Fruit fly (Drosophila melanogaster) whole organism, embryonic: ENCODE data around the gene Ilp7.

Experiments
- ATbp ChIP-seq: fragments of 200-800 bp; sonication (Bioruptor generic); optimal IDR thresholded peaks from 2 replicates; lab custom pipeline; 2017; ENCODE audit warnings: missing biosample characterization, mild to moderate bottlenecking, missing genetic modification characterization, missing genetic modification reagents
- Aef1 ChIP-seq: fragments of 200-800 bp; sonication (Bioruptor generic); IDR thresholded peaks from 3 replicates; pipeline ENCODE4 v1.3.6; 2022; ENCODE audit warnings: missing biosample characterization, missing genetic modification characterization
- Bgb ChIP-seq: fragments of 200-800 bp; sonication (Bioruptor generic); IDR thresholded peaks from 2 replicates; pipeline ENCODE4 v1.3.6; 2022; ENCODE audit warnings: missing biosample characterization, missing genetic modification characterization; ENCODE audit not compliant: partially characterized antibody
- Blimp-1 ChIP-seq: fragments of 200-800 bp; sonication (Bioruptor generic); optimal IDR thresholded peaks from 3 replicates; lab custom pipeline; 2018; ENCODE audit warnings: missing biosample characterization, missing genetic modification characterization, mild to moderate bottlenecking, moderate library complexity, missing genetic modification reagents
- BtbVII ChIP-seq: fragments of 200-800 bp; sonication (Bioruptor generic); optimal IDR thresholded peaks from 3 replicates; lab custom pipeline; 2017; ENCODE audit warnings: missing biosample characterization, mild to moderate bottlenecking, missing genetic modification characterization
- CG10209 ChIP-seq: fragments of 200-800 bp; sonication (Bioruptor generic); optimal IDR thresholded peaks from 3 replicates; lab custom pipeline; 2017; ENCODE audit warnings: missing biosample characterization, mild to moderate bottlenecking, missing genetic modification characterization, missing genetic modification reagents
- CG13424 ChIP-seq: fragments of 200-800 bp; sonication (Bioruptor generic); optimal IDR thresholded peaks from 2 replicates; lab custom pipeline; 2019; ENCODE audit warnings: missing biosample characterization, mild to moderate bottlenecking, missing genetic modification characterization, moderate library complexity
- CG1602 ChIP-seq: fragments of 200-800 bp; sonication (Bioruptor generic); optimal IDR thresholded peaks from 3 replicates; lab custom pipeline; 2016; ENCODE audit warnings: missing biosample characterization, missing genetic modification characterization
- CG17361 ChIP-seq: fragments of 200-800 bp; sonication (Bioruptor generic); IDR thresholded peaks from 3 replicates; pipeline ENCODE4 v1.3.6; 2022; ENCODE audit warnings: missing biosample characterization, missing genetic modification characterization
- CG1792 ChIP-seq: fragments of 200-800 bp; sonication (Bioruptor generic); optimal IDR thresholded peaks from 2 replicates; lab custom pipeline; 2016; ENCODE audit warnings: missing biosample characterization, missing genetic modification characterization
- CG2712 ChIP-seq: fragments of 200-800 bp; optimal IDR thresholded peaks from 3 replicates; lab custom pipeline; 2019; ENCODE audit warnings: missing biosample characterization, mild to moderate bottlenecking, missing genetic modification characterization, moderate library complexity
- CG33213 ChIP-seq: fragments of 200-800 bp; sonication (Bioruptor generic); optimal IDR thresholded peaks from 3 replicates; lab custom pipeline; 2016; ENCODE audit warnings: missing biosample characterization, missing genetic modification characterization
- CG4820 ChIP-seq: fragments of 200-800 bp; sonication (Bioruptor generic); optimal IDR thresholded peaks from 3 replicates; lab custom pipeline; 2016; ENCODE audit warnings: missing biosample characterization, missing genetic modification characterization
- CG5180 ChIP-seq: fragments of 200-800 bp; sonication (Bioruptor generic); optimal IDR thresholded peaks from 3 replicates; lab custom pipeline; 2017; ENCODE audit warnings: missing biosample characterization, missing genetic modification characterization, mild to moderate bottlenecking, moderate library complexity, missing genetic modification reagents
- CG7839 ChIP-seq: fragments of 200-800 bp; sonication (Bioruptor generic); optimal IDR thresholded peaks from 3 replicates; lab custom pipeline; 2018; ENCODE audit warnings: missing biosample characterization, mild to moderate bottlenecking, missing genetic modification characterization, moderate library complexity
- D19A ChIP-seq: fragments of 200-800 bp; optimal IDR thresholded peaks from 3 replicates; lab custom pipeline; 2019; ENCODE audit warnings: missing biosample characterization, mild to moderate bottlenecking, missing genetic modification characterization, moderate library complexity
- D19B ChIP-seq: fragments of 200-800 bp; sonication (Bioruptor generic); optimal IDR thresholded peaks from 2 replicates; lab custom pipeline; 2017; ENCODE audit warnings: missing biosample characterization, mild to moderate bottlenecking, missing genetic modification characterization
- Drgx ChIP-seq: fragments of 200-800 bp; sonication (Bioruptor generic); IDR thresholded peaks from 2 replicates; pipeline ENCODE4 v1.3.6; 2022; ENCODE audit warnings: missing biosample characterization, missing genetic modification characterization
- E2f1 ChIP-seq: fragments of 200-800 bp; sonication (Bioruptor generic); IDR thresholded peaks from 2 replicates; pipeline ENCODE4 v1.3.6; 2022; ENCODE audit warnings: missing biosample characterization, missing genetic modification characterization
- ERR ChIP-seq: fragments of 200-800 bp; sonication (Bioruptor generic); optimal IDR thresholded peaks from 2 replicates; lab custom pipeline; 2016; ENCODE audit warnings: missing biosample characterization, missing genetic modification characterization
- HmgZ ChIP-seq: fragments of 200-800 bp; sonication (Bioruptor generic); optimal IDR thresholded peaks from 2 replicates; lab custom pipeline; 2018; ENCODE audit warnings: missing biosample characterization, mild to moderate bottlenecking, missing genetic modification characterization
- Oli ChIP-seq: fragments of 200-800 bp; sonication (Bioruptor generic); optimal IDR thresholded peaks from 2 replicates; lab custom pipeline; 2018; ENCODE audit warnings: missing biosample characterization, mild to moderate bottlenecking, missing genetic modification characterization, moderate library complexity
- Pdp1 ChIP-seq, 2 experiments: fragments of 200-800 bp; sonication (Bioruptor generic); optimal IDR thresholded peaks; 3 replicates each; lab custom pipeline; 2016; ENCODE audit warnings: missing biosample characterization in 2 of 2, missing genetic modification characterization in 2 of 2, mild to moderate bottlenecking in 1 of 2, moderate library complexity in 1 of 2
- Sry-β ChIP-seq: fragments of 200-800 bp; sonication (Bioruptor generic); optimal IDR thresholded peaks from 2 replicates; lab custom pipeline; 2018; ENCODE audit warnings: missing biosample characterization, mild to moderate bottlenecking, missing genetic modification characterization, moderate library complexity
- Trl ChIP-seq, 3 experiments: fragments of >200 bp in 2 of 3; fragments of 200-800 bp in 1 of 3; sonication (Bioruptor generic) in 1 of 3; optimal IDR thresholded peaks; 2 replicates in 1 of 3; 3 replicates in 2 of 3; lab custom pipeline; 2016 to 2017; ENCODE audit warnings: missing biosample characterization in 1 of 3, missing genetic modification characterization in 1 of 3
- bsh ChIP-seq, 2 experiments: fragments of 200-800 bp; sonication (Bioruptor generic); optimal IDR thresholded peaks; 2 replicates each; lab custom pipeline; 2017 to 2018; ENCODE audit warnings: mild to moderate bottlenecking in 2 of 2, missing biosample characterization in 2 of 2, missing genetic modification characterization in 2 of 2, moderate library complexity in 1 of 2
- cato ChIP-seq: fragments of 200-800 bp; sonication (Bioruptor generic); optimal IDR thresholded peaks from 2 replicates; lab custom pipeline; 2016; ENCODE audit warnings: missing biosample characterization, missing genetic modification characterization, borderline replicate concordance
- corto ChIP-seq: fragments of 200-800 bp; sonication (Bioruptor generic); optimal IDR thresholded peaks from 2 replicates; lab custom pipeline; 2016; ENCODE audit warnings: missing biosample characterization, mild to moderate bottlenecking, missing genetic modification characterization, moderate library complexity
- croc ChIP-seq: fragments of 200-800 bp; sonication (Bioruptor generic); conservative IDR thresholded peaks from 3 replicates; pipeline ENCODE4 v1.3.6; 2022; ENCODE audit warnings: missing biosample characterization, missing genetic modification characterization
- esg ChIP-seq: fragments of 200-800 bp; sonication (Bioruptor generic); conservative IDR thresholded peaks from 2 replicates; pipeline ENCODE4 v1.3.6; 2022; ENCODE audit warnings: missing biosample characterization, missing genetic modification characterization
- gem ChIP-seq: fragments of 200-800 bp; sonication (Bioruptor generic); optimal IDR thresholded peaks from 2 replicates; lab custom pipeline; 2019; ENCODE audit warnings: missing biosample characterization, mild to moderate bottlenecking, missing genetic modification characterization, moderate library complexity
- kni ChIP-seq: fragments of 200-800 bp; sonication (Bioruptor generic); optimal IDR thresholded peaks from 3 replicates; lab custom pipeline; 2017; ENCODE audit warnings: mild to moderate bottlenecking, missing biosample characterization, missing genetic modification reagents, missing genetic modification characterization
- lbe ChIP-seq: fragments of 200-800 bp; sonication (Bioruptor generic); optimal IDR thresholded peaks from 2 replicates; lab custom pipeline; 2016; ENCODE audit warnings: missing biosample characterization, mild to moderate bottlenecking, missing genetic modification characterization
- nom ChIP-seq: fragments of 200-800 bp; sonication (Bioruptor generic); optimal IDR thresholded peaks from 2 replicates; lab custom pipeline; 2017; ENCODE audit warnings: missing biosample characterization, missing genetic modification characterization, mild to moderate bottlenecking, moderate library complexity, missing genetic modification reagents
- onecut ChIP-seq: fragments of 200-800 bp; sonication (Bioruptor generic); IDR thresholded peaks from 2 replicates; pipeline ENCODE4 v1.3.6; 2022; ENCODE audit warnings: missing biosample characterization, missing genetic modification characterization
- row ChIP-seq: fragments of 200-800 bp; sonication (Bioruptor generic); IDR thresholded peaks from 3 replicates; pipeline ENCODE4 v1.3.6; 2022; ENCODE audit warnings: missing biosample characterization, missing genetic modification characterization
- sens ChIP-seq: fragments of 200-800 bp; sonication (Bioruptor generic); peaks from one replicate; lab custom pipeline; 2016; ENCODE audit warnings: missing biosample characterization, missing genetic modification characterization
- shn ChIP-seq: fragments of 200-800 bp; sonication (Bioruptor generic); optimal IDR thresholded peaks from 3 replicates; lab custom pipeline; 2016; ENCODE audit warnings: missing biosample characterization, missing genetic modification characterization
- sim ChIP-seq: fragments of 200-800 bp; sonication (Bioruptor generic); IDR thresholded peaks from 2 replicates; pipeline ENCODE4 v1.3.6; 2022; ENCODE audit warnings: missing biosample characterization, missing genetic modification characterization
- sima ChIP-seq: fragments of 200-800 bp; sonication (Bioruptor generic); optimal IDR thresholded peaks from 2 replicates; lab custom pipeline; 2016; ENCODE audit warnings: missing biosample characterization, missing genetic modification characterization
- zen2 ChIP-seq: fragments of 200-800 bp; sonication (Bioruptor generic); IDR thresholded peaks from 3 replicates; pipeline ENCODE4 v1.3.6; 2022; ENCODE audit warnings: missing biosample characterization, missing genetic modification characterization; ENCODE audit not compliant: partially characterized antibody

Gene Ilp7

DNA sequence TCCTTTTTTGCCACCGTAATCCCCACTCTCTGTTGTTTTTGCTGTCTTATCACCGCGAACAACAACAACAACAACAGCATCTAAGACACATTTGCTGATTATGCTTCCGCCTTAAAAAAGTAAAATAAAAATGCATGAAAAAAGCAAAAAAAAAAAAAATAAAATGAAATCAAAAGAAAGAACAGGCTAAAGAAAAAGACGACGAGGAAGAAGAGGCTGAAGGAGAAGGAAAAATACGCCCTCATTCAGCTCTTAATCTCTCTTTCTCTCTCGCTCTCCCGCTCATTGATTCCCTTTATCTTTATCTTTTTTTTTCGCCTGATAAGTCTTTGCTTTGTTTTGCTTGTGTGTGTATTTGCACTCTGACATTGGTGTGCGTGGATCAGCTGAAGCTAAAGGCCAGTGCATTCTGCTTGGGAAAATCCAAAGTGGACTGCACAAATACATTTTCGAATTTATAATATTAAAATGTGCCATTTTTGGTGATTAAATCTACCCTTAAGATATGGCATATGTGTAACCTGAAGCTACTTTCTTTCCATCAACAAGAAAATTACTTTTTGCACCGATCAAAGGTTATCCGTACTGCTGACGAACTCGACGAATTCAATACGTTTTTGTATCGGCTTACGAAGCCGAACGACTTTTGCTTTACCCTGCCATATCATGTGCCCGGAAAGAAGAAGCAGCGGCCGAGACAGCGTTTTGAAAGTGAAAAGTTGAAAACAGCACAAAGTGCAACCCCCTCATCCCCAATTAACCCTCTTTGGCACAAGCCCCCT lies 12.7 kb downstream of the Ilp7 start (continued):
- TF ChIP-seq CG2712 (tag; lab: Kevin White, UChicago) (no peak), sim (GFP tag; lab: Robert Waterston, UW) (no peak), nom (GFP tag; lab: Kevin White, UChicago) (peak; percentile 98), sima (GFP tag; lab: Kevin White, UChicago) (no peak), Drgx (GFP tag; lab: Robert Waterston, UW) (peak; percentile 61), esg (no peak), Trl (optimal IDR thresholded peaks at IDR 0.05; lab: Kevin White, UChicago) (peak; percentile 40 to 51), Trl (GFP tag; optimal IDR thresholded peaks at IDR 0.05; lab: Kevin White, UChicago) (no peak), Aef1 (no peak), zen2 (GFP tag; lab: Robert Waterston, UW) (no peak), bsh (GFP tag; optimal IDR thresholded peaks at IDR 0.05; lab: Kevin White, UChicago) (peak in 1 of 2 experiments; percentile 89)
- TF ChIP-seq, all 482 proteins: peak for 8

DNA sequence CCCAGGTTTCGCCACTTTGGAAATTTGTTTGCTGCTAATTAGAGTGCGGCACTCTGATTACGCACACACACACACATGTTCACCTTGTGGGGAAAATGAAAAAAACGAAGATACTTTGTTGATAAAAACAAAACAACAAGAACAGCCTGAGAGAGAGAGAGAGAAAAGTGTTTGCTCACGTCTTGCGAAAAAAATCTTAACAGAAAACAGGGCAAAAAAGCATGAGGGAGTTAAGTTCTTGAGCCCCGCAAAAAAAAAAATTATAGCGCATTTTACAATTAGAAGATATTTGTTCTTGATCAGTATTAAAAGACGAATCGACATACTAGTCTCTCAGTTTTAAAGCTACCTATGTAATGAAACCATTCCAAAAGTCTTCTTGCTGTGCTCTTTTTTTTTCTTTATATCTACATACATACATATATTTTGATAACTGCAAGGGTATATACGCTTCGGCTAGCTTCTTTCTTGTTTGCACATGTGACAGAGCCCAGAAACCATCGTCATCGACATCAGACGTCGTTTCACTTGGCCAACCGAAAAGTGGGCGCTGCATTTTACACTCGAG lies 13.4 kb downstream of the Ilp7 start:
- TF ChIP-seq CG1602 (GFP tag; lab: Kevin White, UChicago): no peak
- TF ChIP-seq nom (GFP tag; lab: Kevin White, UChicago): peak; percentile 61
- TF ChIP-seq Pdp1 (GFP tag; optimal IDR thresholded peaks at IDR 0.05; lab: Kevin White, UChicago): no peak
- peak; percentile 5 for TF ChIP-seq gem
- no peak for TF ChIP-seq D19B (GFP tag; lab: Kevin White, UChicago)
- TF ChIP-seq sens (GFP tag; lab: Kevin White, UChicago): peak; percentile 34
- peak; percentile 0 for TF ChIP-seq ATbp (GFP tag; lab: Kevin White, UChicago)
- TF ChIP-seq shn: no peak
- peak; percentile 47 for TF ChIP-seq Drgx (GFP tag; lab: Robert Waterston, UW)
- TF ChIP-seq bsh (GFP tag; optimal IDR thresholded peaks at IDR 0.05; lab: Kevin White, UChicago): peak in 1 of 2 experiments; percentile 64
- peak; percentile 79 for TF ChIP-seq D19A (tag; lab: Kevin White, UChicago)
- no peak for TF ChIP-seq Sry-β (GFP tag; lab: Kevin White, UChicago)
- TF ChIP-seq lbe (GFP tag; lab: Kevin White, UChicago): peak; percentile 31
- TF ChIP-seq, all 482 proteins: peak for 8

DNA sequence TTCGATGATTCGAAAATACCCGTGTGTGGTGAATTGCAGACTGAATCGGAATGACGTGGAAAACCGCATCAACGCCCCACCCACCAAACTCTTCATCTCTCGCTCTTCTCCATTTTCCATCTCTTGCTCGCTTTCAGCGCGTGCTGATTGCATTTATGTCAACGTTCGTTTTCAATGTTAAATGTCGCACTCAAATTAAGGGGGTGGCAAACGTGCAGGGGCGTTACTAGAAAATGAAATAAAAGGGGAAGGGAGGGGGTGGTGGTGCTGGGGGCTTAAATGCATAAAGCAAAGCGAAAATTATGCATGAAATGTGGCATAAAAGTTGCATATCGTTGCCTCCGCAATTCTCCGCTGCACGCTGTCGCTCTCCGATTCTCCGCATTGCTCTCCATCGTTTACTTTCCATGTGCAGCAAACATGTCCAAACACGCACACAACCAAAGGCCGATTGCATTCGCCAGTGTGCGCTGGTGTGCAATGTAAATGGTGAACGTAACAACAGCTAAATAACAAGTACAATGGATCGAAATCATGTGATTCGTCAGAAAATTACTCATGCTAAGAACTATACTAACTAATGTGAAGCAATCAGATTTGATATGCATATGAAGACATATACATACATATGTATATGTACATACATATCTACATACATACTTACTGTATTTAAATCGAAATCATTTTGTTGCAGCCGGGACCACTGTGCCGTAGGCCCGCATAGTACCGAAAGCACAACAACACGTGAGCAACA lies 14.5 kb downstream of the Ilp7 start:
- TF ChIP-seq HmgZ (tag; lab: Kevin White, UChicago) (no peak), onecut (GFP tag; lab: Robert Waterston, UW) (no peak), Blimp-1 (GFP tag; lab: Kevin White, UChicago) (peak; percentile 29), CG17361 (GFP tag; lab: Robert Waterston, UW) (peak; percentile 27; the same call in 1 of the 3 replicates), Pdp1 (GFP tag; optimal IDR thresholded peaks at IDR 0.05; lab: Kevin White, UChicago) (peak in 1 of 2 experiments; percentile 18), kni (GFP tag; lab: Kevin White, UChicago) (peak; percentile 29), CG13424 (tag; lab: Kevin White, UChicago) (peak; percentile 15), CG10209 (GFP tag; lab: Kevin White, UChicago) (peak; percentile 18), BtbVII (no peak), CG7839 (tag; lab: Kevin White, UChicago) (peak; percentile 27), nom (GFP tag; lab: Kevin White, UChicago) (peak; percentile 76), row (peak; percentile 30; the same call in 1 of the 3 replicates), CG5180 (GFP tag; lab: Kevin White, UChicago) (peak; percentile 17), CG4820 (GFP tag; lab: Kevin White, UChicago) (no peak), cato (GFP tag; lab: Kevin White, UChicago) (no peak), Drgx (GFP tag; lab: Robert Waterston, UW) (peak; percentile 93), croc (no peak), Oli (peak; percentile 55), ATbp (GFP tag; lab: Kevin White, UChicago) (peak; percentile 41), CG1792 (GFP tag; lab: Kevin White, UChicago) (no peak), CG33213 (GFP tag; lab: Kevin White, UChicago) (no peak), E2f1 (GFP tag; lab: Robert Waterston, UW) (no peak), Bgb (GFP tag; lab: Robert Waterston, UW) (no peak), corto (GFP tag; lab: Kevin White, UChicago) (peak; percentile 5), ERR (GFP tag; lab: Kevin White, UChicago) (no peak)
